Worm (Caenorhabditis elegans): Measurements from ENCODE around the gene clec-208.

ce11 chrV:2099040-2099439 lies 1.3 kb downstream of the clec-208 start, which contains the start of gene F36F12.7:
- no peak for TF ChIP-seq unc-62 (GFP tag; optimal IDR thresholded peaks at IDR 0.05)
- TF ChIP-seq snpc-4 (tag; optimal IDR thresholded peaks at IDR 0.05) = no peak
- no peak for TF ChIP-seq ces-1 (GFP tag; optimal IDR thresholded peaks at IDR 0.05)
- TF ChIP-seq unc-39 (tag; optimal IDR thresholded peaks at IDR 0.05) = no peak
- TF ChIP-seq blmp-1 (tag; optimal IDR thresholded peaks at IDR 0.05) = no peak
- TF ChIP-seq elt-3 (tag; optimal IDR thresholded peaks at IDR 0.05) = no peak
- no peak for TF ChIP-seq nhr-2 (tag; optimal IDR thresholded peaks at IDR 0.05)
- no peak for TF ChIP-seq ztf-11 (tag; optimal IDR thresholded peaks at IDR 0.05)
- no peak for TF ChIP-seq mls-2 (tag; optimal IDR thresholded peaks at IDR 0.05)
- no peak for TF ChIP-seq nhr-76 (tag; optimal IDR thresholded peaks at IDR 0.05)
- TF ChIP-seq unc-120 (tag; optimal IDR thresholded peaks at IDR 0.05; ENCODE audit: poor library complexity, severe bottlenecking) = no peak
- TF ChIP-seq lin-13 (tag; optimal IDR thresholded peaks at IDR 0.05) = no peak
